Fruit fly (Drosophila melanogaster) Kc167 (cell line): Measurements from ENCODE around the gene CG4042.

Source experiments
- Myc ChIP-seq: fragments of >200 bp; optimal IDR thresholded peaks from 2 replicates; lab custom pipeline; 2017; ENCODE audit warnings: missing external identifiers
- Sin3A ChIP-seq: fragments of >200 bp; optimal IDR thresholded peaks from 2 replicates; lab custom pipeline; 2018; ENCODE audit warnings: missing external identifiers
- h ChIP-seq: fragments of >200 bp; optimal IDR thresholded peaks from 3 replicates; lab custom pipeline; 2018; ENCODE audit warnings: missing external identifiers
- insv ChIP-seq: fragments of >200 bp; optimal IDR thresholded peaks from 3 replicates; lab custom pipeline; 2018; ENCODE audit warnings: missing external identifiers
- psq ChIP-seq: fragments of >200 bp; optimal IDR thresholded peaks from 2 replicates; lab custom pipeline; 2017; ENCODE audit warnings: missing external identifiers
- ttk ChIP-seq: sonication (Bioruptor generic); optimal IDR thresholded peaks from 2 replicates; lab custom pipeline; 2017; ENCODE audit warnings: missing external identifiers

The CG4042 gene

DNA sequence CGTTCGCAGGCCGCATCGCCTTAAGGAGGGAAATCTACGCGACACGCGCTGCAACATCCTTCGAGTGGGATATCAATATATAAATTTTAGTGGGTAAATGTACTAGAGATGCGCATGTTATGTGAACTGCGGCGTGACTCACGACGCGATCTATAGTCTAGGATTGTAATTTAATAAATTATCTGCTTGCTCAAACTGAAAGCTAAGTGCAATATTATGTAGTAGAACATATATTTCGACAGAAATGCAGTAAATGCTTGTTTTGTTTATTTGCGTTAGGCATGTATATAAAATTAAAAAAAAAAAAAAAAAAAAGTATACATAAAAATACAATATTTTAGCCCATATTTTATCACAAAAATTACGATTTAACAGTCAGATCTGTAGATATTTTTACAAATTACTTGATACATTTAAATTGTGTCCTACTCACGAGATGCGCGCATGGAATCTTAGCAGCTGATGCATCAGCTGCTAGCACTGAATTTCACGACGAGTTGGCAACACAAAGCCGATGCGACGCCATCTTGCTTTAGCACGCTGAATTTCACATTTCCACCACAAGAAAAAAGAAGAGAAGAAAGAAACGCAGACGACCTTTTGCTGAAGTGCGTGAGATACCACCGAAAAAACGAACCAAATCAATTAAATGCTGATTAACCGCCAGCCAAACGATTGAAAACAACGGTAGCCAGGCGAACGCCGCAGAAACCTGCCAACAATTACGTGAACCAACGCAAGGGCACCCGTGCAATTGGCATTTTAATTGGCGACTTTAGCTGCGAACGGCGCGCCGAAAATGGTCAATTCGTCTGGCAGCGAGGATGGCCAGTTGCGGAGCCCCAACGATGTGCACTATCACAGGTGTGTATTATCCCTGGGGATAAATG lies at the start of gene CG4042, which contains the start of gene Pitslre:
Gene CG4042 (minus strand): TSS at position 507 of the 890 bp plus-strand sequence.
Gene Pitslre (plus strand): TSS at position 528 of the 890 bp plus-strand sequence.
- TF ChIP-seq Myc (no peak), Sin3A (no peak), insv (lab: Kevin White, UChicago) (no peak), h (lab: Kevin White, UChicago) (no peak)

DNA sequence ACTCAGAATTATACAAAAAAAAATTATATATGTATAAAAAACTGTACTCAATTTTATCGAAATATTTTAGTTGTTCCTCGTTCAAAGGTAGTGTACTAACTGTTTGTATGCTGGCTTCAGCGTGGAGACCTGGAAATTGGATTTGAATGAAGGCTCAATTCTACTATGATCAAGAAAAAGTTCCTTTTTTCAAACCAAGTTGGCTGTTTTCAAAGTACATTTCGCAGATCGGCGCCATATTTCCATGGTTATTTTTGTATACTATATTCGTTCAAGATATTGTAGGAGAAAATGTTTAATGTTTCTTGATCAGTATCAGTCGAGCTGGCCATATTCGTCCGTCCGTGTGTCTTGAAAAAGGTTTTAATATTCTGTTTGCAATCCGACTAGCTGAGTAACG lies 46.6 kb upstream of the CG4042 start, which contains the start of gene Mst77F:
Gene Mst77F (minus strand): TSS at position 101 of the 400 bp plus-strand sequence.
- no peak for TF ChIP-seq insv (lab: Kevin White, UChicago)
- no peak for TF ChIP-seq psq (lab: Kevin White, UChicago)
- TF ChIP-seq ttk, result no peak
- no peak for TF ChIP-seq h (lab: Kevin White, UChicago)
- no peak for TF ChIP-seq Sin3A
- TF ChIP-seq Myc, result no peak

DNA sequence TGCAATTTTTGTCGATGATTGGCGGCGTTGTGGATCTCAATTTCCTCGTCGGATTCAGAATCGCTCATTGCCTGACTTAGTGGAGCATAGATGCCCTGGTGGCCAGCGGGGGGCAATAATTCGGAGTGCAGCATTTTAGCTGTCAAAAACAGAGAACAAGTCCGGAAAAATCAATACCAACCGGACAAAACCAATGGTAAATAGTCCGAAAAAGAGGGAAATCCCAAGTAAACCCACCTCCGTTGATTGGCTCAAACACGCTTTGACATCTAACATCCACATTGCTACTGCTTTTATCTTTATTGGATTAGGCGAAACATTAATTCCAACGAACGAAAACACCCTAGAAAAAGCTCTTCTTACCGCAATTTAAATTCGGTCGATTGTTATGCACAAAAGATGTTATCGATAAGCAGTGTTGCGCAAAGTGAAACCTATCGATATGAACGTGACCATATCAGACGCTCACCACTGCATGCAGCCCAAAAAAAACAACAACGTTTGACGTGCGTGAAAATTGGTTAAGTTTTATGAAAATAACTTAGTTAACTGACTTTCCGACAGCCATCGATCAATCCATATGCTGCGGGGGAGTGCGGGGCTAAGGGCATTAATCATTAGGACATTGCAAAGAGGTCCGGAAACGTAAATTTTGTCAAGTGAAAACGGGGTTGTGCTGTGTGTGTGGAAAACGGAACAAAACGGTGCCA lies 44.5 kb upstream of the CG4042 start, which contains the start of the genes CG3618 and Pka-R1:
Gene CG3618 (minus strand): TSS at position 410 of the 710 bp plus-strand sequence.
Gene Pka-R1 (plus strand): TSS at position 453 of the 710 bp plus-strand sequence.
- no peak for TF ChIP-seq insv (lab: Kevin White, UChicago)
- no peak for TF ChIP-seq Sin3A
- TF ChIP-seq h (lab: Kevin White, UChicago), result no peak
- TF ChIP-seq psq (lab: Kevin White, UChicago), result no peak
- TF ChIP-seq Myc, result no peak
- no peak for TF ChIP-seq ttk

- TF ChIP-seq Myc (no peak), Sin3A (no peak), psq (lab: Kevin White, UChicago) (no peak), h (lab: Kevin White, UChicago) (no peak), insv (lab: Kevin White, UChicago) (no peak), ttk (no peak)
Measured at dm6 chr3L:20809088-20809999, 38.0 kb upstream of the CG4042 start, which contains the start of the genes CG3634 and HIPP1. Gene CG3634 (minus strand): TSS chr3L:20809272. Gene HIPP1 (plus strand): TSS chr3L:20809669.

DNA sequence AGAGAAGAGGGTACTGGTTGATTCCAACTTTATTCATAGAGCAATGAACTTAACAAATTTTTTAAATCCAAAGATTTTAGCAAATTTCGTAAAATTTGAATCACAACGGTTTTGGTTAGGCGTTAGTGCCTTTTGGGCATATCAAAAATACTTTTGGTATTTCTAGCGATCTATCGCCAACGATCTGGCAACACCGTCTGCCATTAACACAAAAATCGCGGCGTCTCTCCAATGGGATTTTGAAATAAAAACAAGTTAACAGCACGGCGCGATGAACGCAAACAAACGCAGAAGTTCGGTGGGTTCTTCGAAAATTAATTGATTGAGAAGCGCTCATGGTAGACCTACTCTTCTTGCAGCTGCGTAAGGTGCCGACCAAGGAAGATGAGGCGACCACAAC lies 28.9 kb upstream of the CG4042 start, which contains the start of gene Spc105R:
Gene Spc105R (plus strand): TSS at position 203 of the 400 bp plus-strand sequence.
- TF ChIP-seq ttk (no peak), insv (lab: Kevin White, UChicago) (no peak), Myc (no peak), psq (lab: Kevin White, UChicago) (no peak)

dm6 chr3L:20798325-20798846 lies 27.1 kb upstream of the CG4042 start, which contains the start of the genes CG3698 and tzn:
Gene CG3698 (minus strand): TSS chr3L:20798375.
Gene tzn (plus strand): TSS chr3L:20798645.
- TF ChIP-seq psq (lab: Kevin White, UChicago) (no peak), h (lab: Kevin White, UChicago) (no peak), ttk (no peak), insv (lab: Kevin White, UChicago) (no peak), Sin3A (no peak), Myc (no peak)

DNA sequence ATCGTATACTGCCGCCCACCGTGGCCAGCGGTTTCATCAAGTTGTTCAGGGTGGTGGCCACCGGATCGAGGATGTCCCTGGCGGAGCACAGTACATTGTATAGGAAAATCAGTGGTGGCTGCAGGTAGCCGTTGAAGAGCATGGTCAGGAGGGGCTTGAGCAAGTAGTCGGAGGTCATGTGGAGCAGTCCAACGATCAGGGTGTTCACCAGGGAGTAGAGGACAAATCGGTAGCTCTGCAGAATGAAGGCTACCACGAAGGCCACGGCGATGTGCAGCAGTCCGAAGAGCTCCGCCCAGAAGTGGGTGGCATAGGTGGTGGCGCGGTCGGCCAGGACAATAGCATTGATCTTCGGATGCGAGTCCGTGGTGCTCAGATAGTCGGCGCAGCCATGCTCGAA lies 26.1 kb upstream of the CG4042 start:
- no peak for TF ChIP-seq h (lab: Kevin White, UChicago)
- no peak for TF ChIP-seq ttk
- TF ChIP-seq insv (lab: Kevin White, UChicago), result no peak

DNA sequence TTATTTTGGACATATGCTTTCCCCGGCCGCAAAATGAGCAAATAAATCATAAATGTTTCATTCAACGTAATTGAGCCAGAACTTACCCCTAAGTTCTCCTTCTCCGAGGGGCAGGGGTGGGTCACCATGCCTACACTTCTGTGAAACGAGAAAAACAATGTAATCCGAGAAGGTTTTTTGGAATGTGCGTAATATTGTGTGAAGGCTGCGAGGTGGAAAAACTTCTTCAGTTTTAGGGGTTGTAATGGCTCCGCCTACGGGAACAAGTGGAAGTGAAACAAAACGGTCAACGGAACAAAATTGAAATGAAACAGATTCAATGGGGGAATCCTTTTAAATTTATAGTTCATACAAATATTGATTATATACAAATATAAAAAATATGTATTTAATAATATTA lies 25.4 kb upstream of the CG4042 start:
- TF ChIP-seq h (lab: Kevin White, UChicago), result no peak

DNA sequence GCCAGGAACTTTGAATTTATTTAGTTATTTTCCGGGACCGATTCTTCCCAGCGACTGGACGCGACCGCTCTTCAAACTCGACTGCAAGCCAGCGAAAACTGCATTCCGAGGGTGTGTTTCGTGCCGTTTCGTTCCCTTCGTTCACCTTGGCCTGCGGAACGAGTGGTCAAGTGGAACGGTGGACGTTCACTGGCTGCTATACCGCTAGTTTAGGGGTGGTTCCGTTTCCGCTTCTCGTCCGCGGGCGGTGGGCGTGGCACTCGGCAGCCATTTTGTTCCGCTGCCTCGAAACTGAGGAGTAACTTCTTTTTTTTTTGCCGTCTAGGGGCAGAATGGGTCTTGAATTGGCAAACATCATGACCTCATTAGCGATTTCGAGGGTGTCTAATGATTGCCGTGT lies 21.4 kb upstream of the CG4042 start, which contains the start of gene Six4:
Gene Six4 (minus strand): TSS at position 85 of the 400 bp plus-strand sequence.
- TF ChIP-seq ttk, result no peak

dm6 chr3L:20789299-20789698 lies 18.0 kb upstream of the CG4042 start:
- no peak for TF ChIP-seq ttk
- TF ChIP-seq Sin3A, result no peak
- no peak for TF ChIP-seq Myc
- TF ChIP-seq psq (lab: Kevin White, UChicago), result no peak
- TF ChIP-seq insv (lab: Kevin White, UChicago), result no peak
- no peak for TF ChIP-seq h (lab: Kevin White, UChicago)

DNA sequence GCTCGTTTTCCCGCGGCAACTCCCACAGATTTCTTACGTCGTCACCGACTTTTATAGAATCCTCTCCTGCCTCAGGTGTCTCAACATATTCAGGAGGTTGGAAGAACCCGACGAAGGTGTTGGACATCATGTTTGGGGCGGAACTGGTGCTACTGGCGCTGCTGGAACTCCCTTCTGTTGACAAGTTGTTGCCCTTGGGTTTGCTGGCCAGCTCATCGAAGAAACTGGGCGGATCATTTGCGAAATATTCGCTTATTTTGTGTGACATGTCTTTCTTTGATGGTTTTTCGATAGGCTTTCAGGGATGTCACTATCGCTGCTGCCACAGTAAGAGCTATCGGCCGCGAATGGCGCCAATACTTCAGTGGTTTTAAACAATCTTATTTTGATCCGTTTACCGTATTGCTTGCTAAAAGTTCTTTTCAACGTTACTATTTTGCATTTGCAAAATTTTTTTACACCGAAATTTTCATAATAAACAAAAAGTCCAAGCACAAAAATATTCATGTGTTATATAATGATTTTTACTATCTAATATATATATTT lies 16.6 kb upstream of the CG4042 start, which contains the start of gene CG11396:
Gene CG11396 (minus strand): TSS at position 303 of the 546 bp plus-strand sequence.
- TF ChIP-seq insv (lab: Kevin White, UChicago), result peak; percentile 43
- no peak for TF ChIP-seq psq (lab: Kevin White, UChicago)
